Worm (Caenorhabditis elegans) whole organism, L3 larva: Measurements from ENCODE around the gene F49E11.2.

Source experiments
- R02D3.7 ChIP-seq: fragments of 150-350 bp; optimal IDR thresholded peaks from 2 replicates; lab custom pipeline; 2014; ENCODE audit warnings: missing biosample characterization, missing genetic modification characterization
- ceh-82 ChIP-seq: fragments of 150-350 bp; optimal IDR thresholded peaks from 2 replicates; lab custom pipeline; 2014; ENCODE audit warnings: missing biosample characterization, missing genetic modification characterization
- ceh-9 ChIP-seq: sonication (generic microtip); optimal IDR thresholded peaks from 2 replicates; lab custom pipeline; 2018; ENCODE audit warnings: missing biosample characterization, missing genetic modification characterization
- elt-1 ChIP-seq: fragments of 150-350 bp; optimal IDR thresholded peaks from 2 replicates; lab custom pipeline; 2014; ENCODE audit warnings: missing biosample characterization, missing genetic modification characterization
- elt-3 ChIP-seq, 3 experiments: fragments of 150-350 bp in 1 of 3; sonication (generic microtip) in 2 of 3; optimal IDR thresholded peaks; 2 replicates in 2 of 3; 4 replicates in 1 of 3; lab custom pipeline; 2014 to 2017; ENCODE audit warnings: missing biosample characterization in 3 of 3, missing genetic modification characterization in 3 of 3
- fos-1 ChIP-seq: fragments of 150-350 bp; optimal IDR thresholded peaks from 2 replicates; lab custom pipeline; 2014; ENCODE audit warnings: missing biosample characterization, missing genetic modification characterization
- lin-39 ChIP-seq: fragments of 150-350 bp; optimal IDR thresholded peaks from 2 replicates; lab custom pipeline; 2018; ENCODE audit warnings: missing biosample characterization, missing genetic modification reagents, missing genetic modification characterization
- lsy-12 ChIP-seq: sonication (generic microtip); optimal IDR thresholded peaks from 2 replicates; lab custom pipeline; 2016; ENCODE audit warnings: mild to moderate bottlenecking, missing genetic modification characterization, missing compliant biosample characterization
- nhr-12 ChIP-seq: fragments of 150-350 bp; optimal IDR thresholded peaks from 2 replicates; lab custom pipeline; 2014; ENCODE audit warnings: missing biosample characterization, missing genetic modification characterization
- nhr-28 ChIP-seq: fragments of 150-350 bp; optimal IDR thresholded peaks from 2 replicates; lab custom pipeline; 2014; ENCODE audit warnings: missing biosample characterization, missing genetic modification characterization
- nhr-67 ChIP-seq: fragments of 150-350 bp; optimal IDR thresholded peaks from 2 replicates; lab custom pipeline; 2014; ENCODE audit warnings: missing biosample characterization, missing genetic modification characterization
- nhr-76 ChIP-seq: fragments of 150-350 bp; sonication (generic microtip); optimal IDR thresholded peaks from 5 replicates; lab custom pipeline; 2014; ENCODE audit warnings: missing biosample characterization, missing genetic modification characterization
- unc-62 ChIP-seq: fragments of 150-350 bp; sonication (generic microtip); optimal IDR thresholded peaks from 4 replicates; lab custom pipeline; 2014; ENCODE audit warnings: missing biosample characterization, missing genetic modification reagents, missing genetic modification characterization
- ztf-11 ChIP-seq: fragments of 150-350 bp; optimal IDR thresholded peaks from 2 replicates; lab custom pipeline; 2014; ENCODE audit warnings: missing biosample characterization, missing genetic modification characterization

- TF ChIP-seq unc-62 (GFP tag; lab: Kevin White, UChicago) (no peak), nhr-67 (tag; lab: Kevin White, UChicago) (no peak), lsy-12 (tag; lab: Kevin White, UChicago) (no peak), ceh-9 (no peak), nhr-12 (no peak), fos-1 (tag; lab: Kevin White, UChicago) (no peak), ceh-82 (tag; lab: Kevin White, UChicago) (no peak), nhr-28 (tag; lab: Kevin White, UChicago) (no peak), elt-3 (tag; optimal IDR thresholded peaks at IDR 0.05; lab: Kevin White, UChicago) (no peak), lin-39 (no peak), R02D3.7 (tag; lab: Kevin White, UChicago) (no peak), ztf-11 (tag; lab: Kevin White, UChicago) (no peak), nhr-76 (tag; lab: Kevin White, UChicago) (no peak), elt-1 (tag; lab: Kevin White, UChicago) (no peak)
Measured at ce11 chrIV:13048157-13048556, 9.4 kb upstream of the F49E11.2 start, which contains the start of gene scl-10.
